Worm (Caenorhabditis elegans): ENCODE measurements around the gene btb-19.

DNA sequence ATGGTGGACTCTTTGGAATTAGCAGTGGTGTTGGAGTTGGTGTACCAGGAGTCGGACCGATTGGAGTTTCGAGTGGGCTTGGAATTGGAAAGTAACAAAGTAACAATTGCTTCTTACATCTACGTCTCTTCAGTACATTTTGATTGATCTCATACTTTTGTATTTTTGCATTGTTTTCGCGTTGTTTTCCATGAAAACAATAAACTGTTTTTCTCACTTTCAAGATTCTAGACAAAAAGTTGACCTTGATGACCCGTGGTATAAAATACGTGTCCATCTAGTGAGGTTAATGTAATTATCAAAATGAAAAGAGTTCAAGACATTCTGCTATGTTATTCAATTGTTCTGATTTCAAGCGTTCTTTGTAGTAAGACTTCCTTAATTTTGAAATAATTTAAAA, 20.5 kb downstream of the btb-19 start, which contains the start of gene K10H10.5:
- TF ChIP-seq elt-3 (tag; optimal IDR thresholded peaks at IDR 0.05) (no peak), snpc-4 (tag; optimal IDR thresholded peaks at IDR 0.05) (no peak), aly-2 (tag; optimal IDR thresholded peaks at IDR 0.05) (no peak), sma-9 (GFP tag; optimal IDR thresholded peaks at IDR 0.05) (no peak), sma-9 (tag; optimal IDR thresholded peaks at IDR 0.05) (no peak), nhr-12 (tag; optimal IDR thresholded peaks at IDR 0.05) (no peak), skn-1 (tag; optimal IDR thresholded peaks at IDR 0.05) (no peak), nhr-237 (tag; optimal IDR thresholded peaks at IDR 0.05) (no peak), R02D3.7 (tag; optimal IDR thresholded peaks at IDR 0.05) (no peak), nhr-21 (tag; optimal IDR thresholded peaks at IDR 0.05) (no peak), lin-13 (GFP tag; optimal IDR thresholded peaks at IDR 0.05) (no peak), nhr-77 (tag; optimal IDR thresholded peaks at IDR 0.05) (no peak), nhr-6 (tag; optimal IDR thresholded peaks at IDR 0.05) (no peak), F13H6.1 (tag; optimal IDR thresholded peaks at IDR 0.05) (no peak)
